Fruit fly (Drosophila melanogaster): Measurements from ENCODE around the gene CG5567.
A peak's percentile ranks its signal among the peaks of the same experiment; 100 is the strongest.

Gene CG5567

dm6 chr3L:17802107-17802506, 41.2 kb downstream of the CG5567 start, which contains the start of gene NUCB1 (continued):
- TF ChIP-seq Opbp (GFP tag; IDR thresholded peaks at IDR 0.05; ENCODE audit: partially characterized antibody) (peak; percentile 48; the same call in 1 of the 3 replicates), Awh (GFP tag; IDR thresholded peaks at IDR 0.05) (peak; percentile 36; the same call in 1 of the 2 replicates), Kr (GFP tag; optimal IDR thresholded peaks at IDR 0.05) (no peak), Sox102F (GFP tag; optimal IDR thresholded peaks at IDR 0.05) (no peak), CG18619 (GFP tag; optimal IDR thresholded peaks at IDR 0.05) (peak; percentile 29), ara (GFP tag; IDR thresholded peaks at IDR 0.05) (peak; percentile 54), aop (GFP tag; IDR thresholded peaks at IDR 0.05) (no peak), CG10543 (GFP tag; optimal IDR thresholded peaks at IDR 0.05) (no peak), Usf (GFP tag; optimal IDR thresholded peaks at IDR 0.05) (no peak), luna (GFP tag; optimal IDR thresholded peaks at IDR 0.05) (peak; percentile 26), gt (GFP tag; IDR thresholded peaks at IDR 0.05) (no peak), HLHmδ (GFP tag; optimal IDR thresholded peaks at IDR 0.05) (no peak), CG12155 (GFP tag; optimal IDR thresholded peaks at IDR 0.05) (peak; percentile 11), CG43689 (GFP tag; IDR thresholded peaks at IDR 0.05) (no peak), CG15073 (GFP tag; optimal IDR thresholded peaks at IDR 0.05) (no peak), CG32772 (GFP tag; IDR thresholded peaks at IDR 0.05) (no peak), D (optimal IDR thresholded peaks at IDR 0.05) (peak; percentile 11), D (GFP tag; optimal IDR thresholded peaks at IDR 0.05) (no peak), amos (GFP tag; IDR thresholded peaks at IDR 0.05; ENCODE audit: partially characterized antibody) (no peak), dysf (GFP tag; IDR thresholded peaks at IDR 0.05) (0 out of 3 replicates have a peak, but pooled peaks have one; percentile 33), Hr3 (GFP tag; optimal IDR thresholded peaks at IDR 0.05) (peak; percentile 19), CHES-1-like (GFP tag; optimal IDR thresholded peaks at IDR 0.05) (peak; percentile 36), tin (GFP tag; optimal IDR thresholded peaks at IDR 0.05) (peak; percentile 3), CG10959 (GFP tag; IDR thresholded peaks at IDR 0.05) (no peak), PHDP (tag; optimal IDR thresholded peaks at IDR 0.05) (no peak), H2.0 (GFP tag; IDR thresholded peaks at IDR 0.05) (no peak), bab2 (GFP tag; optimal IDR thresholded peaks at IDR 0.05) (peak; percentile 16), CG30403 (GFP tag; optimal IDR thresholded peaks at IDR 0.05) (peak; percentile 29), CG6791 (GFP tag; IDR thresholded peaks at IDR 0.05; ENCODE audit: partially characterized antibody) (no peak), prd (optimal IDR thresholded peaks at IDR 0.05) (no peak), prd (GFP tag; IDR thresholded peaks at IDR 0.05) (no peak), al (GFP tag; IDR thresholded peaks at IDR 0.05) (no peak), Hr78 (GFP tag; optimal IDR thresholded peaks at IDR 0.05) (no peak), tna (GFP tag; IDR thresholded peaks at IDR 0.05; ENCODE audit: partially characterized antibody) (no peak; the same call in 1 of the 2 replicates), Hey (tag; optimal IDR thresholded peaks at IDR 0.05) (no peak), Dek (tag; optimal IDR thresholded peaks at IDR 0.05) (no peak), Max (GFP tag; optimal IDR thresholded peaks at IDR 0.05) (peak; percentile 53), Sox100B (GFP tag; optimal IDR thresholded peaks at IDR 0.05) (no peak), Hmr (GFP tag; optimal IDR thresholded peaks at IDR 0.05) (peak; percentile 72), Nf-YB (GFP tag; optimal IDR thresholded peaks at IDR 0.05) (no peak), Elba2 (GFP tag; optimal IDR thresholded peaks at IDR 0.05) (no peak), Hsf (GFP tag; optimal IDR thresholded peaks at IDR 0.05) (peak; percentile 37), CG2889 (GFP tag; IDR thresholded peaks at IDR 0.05) (no peak), CG6854 (GFP tag; optimal IDR thresholded peaks at IDR 0.05) (peak; percentile 11), ci (GFP tag; IDR thresholded peaks at IDR 0.05) (peak; percentile 60), unpg (GFP tag; optimal IDR thresholded peaks at IDR 0.05) (no peak), tx (GFP tag; optimal IDR thresholded peaks at IDR 0.05) (peak; percentile 15), CG6254 (GFP tag; optimal IDR thresholded peaks at IDR 0.05) (no peak), Sry-β (GFP tag; optimal IDR thresholded peaks at IDR 0.05) (peak; percentile 23), lilli (GFP tag; optimal IDR thresholded peaks at IDR 0.05) (peak; percentile 56), mirr (GFP tag; optimal IDR thresholded peaks at IDR 0.05) (peak; percentile 33)
